Worm (Caenorhabditis elegans) whole organism, L4/young adult: Measurements from ENCODE around the gene fbxa-63.
"Not testable (repeated sequence)": the region's sequence is repeated elsewhere in the genome, so short reads cannot be mapped to it uniquely, and the experiment has no call there.

Source experiments
- W03F9.2 ChIP-seq: fragments of 150-350 bp; optimal IDR thresholded peaks from 2 replicates; lab custom pipeline; 2014; ENCODE audit warnings: missing biosample characterization, missing genetic modification characterization
- dao-5 ChIP-seq: sonication (generic microtip); optimal IDR thresholded peaks from 2 replicates; lab custom pipeline; 2016; ENCODE audit warnings: missing genotype, missing genetic modification characterization, moderate library complexity, missing compliant biosample characterization
- him-1 ChIP-seq: sonication (generic microtip); optimal IDR thresholded peaks from 2 replicates; lab custom pipeline; 2016; ENCODE audit warnings: missing genotype, missing genetic modification reagents, missing genetic modification characterization, missing compliant biosample characterization

The fbxa-63 gene

ce11 chrIII:1263692-1264091 is 20.4 kb downstream of the fbxa-63 start, which contains the start of gene srz-9:
Gene srz-9, plus strand, starts transcription at chrIII:1263992.
- not testable (repeated sequence) for TF ChIP-seq him-1, W03F9.2, dao-5 (tag; lab: Kevin White, UChicago)

ce11 chrIII:1266799-1267198 is 23.5 kb downstream of the fbxa-63 start, which contains the start of gene fbxa-151:
Gene fbxa-151, minus strand, starts transcription at chrIII:1266899.
- TF ChIP-seq W03F9.2, dao-5, him-1 (tag; lab: Kevin White, UChicago): not testable (repeated sequence)

- no peak for TF ChIP-seq W03F9.2 (tag; lab: Kevin White, UChicago)
- TF ChIP-seq dao-5 (tag; lab: Kevin White, UChicago) = no peak
Observed at ce11 chrIII:1269156-1269555, 25.8 kb downstream of the fbxa-63 start, which contains the start of gene fbxa-32. Gene fbxa-32, minus strand, starts transcription at chrIII:1269256.

DNA sequence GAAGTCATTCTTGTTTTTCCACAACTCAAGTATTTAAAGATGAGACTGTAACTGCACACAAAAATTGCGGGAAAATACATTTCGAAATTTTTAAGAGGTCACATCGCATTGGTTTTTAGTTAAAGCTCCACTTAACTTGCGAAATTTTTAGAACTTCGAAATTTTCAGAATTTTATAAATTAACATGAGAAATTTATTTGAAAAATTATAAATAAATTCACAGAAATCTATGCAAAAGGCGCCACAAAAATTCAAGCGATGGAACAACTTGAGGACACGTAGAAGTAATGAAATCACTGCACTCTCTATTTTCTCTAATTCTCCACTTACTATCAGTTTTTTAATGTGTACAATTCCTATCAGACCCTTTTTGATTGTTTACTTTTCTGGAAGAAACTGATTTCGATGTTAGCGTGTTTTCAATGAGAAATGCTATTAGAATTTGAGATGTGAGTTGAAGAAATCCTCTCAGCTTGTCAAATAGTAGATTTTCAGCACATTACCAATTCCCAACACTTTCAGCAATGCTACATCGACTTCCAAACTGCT is 28.1 kb downstream of the fbxa-63 start, which contains the start of gene fbxa-31:
Gene fbxa-31 (minus strand): TSS at position 51 of the 549 bp plus-strand sequence.
- TF ChIP-seq him-1 (tag; lab: Kevin White, UChicago) (no peak), W03F9.2 (tag; lab: Kevin White, UChicago) (no peak), dao-5 (tag; lab: Kevin White, UChicago) (no peak)

DNA sequence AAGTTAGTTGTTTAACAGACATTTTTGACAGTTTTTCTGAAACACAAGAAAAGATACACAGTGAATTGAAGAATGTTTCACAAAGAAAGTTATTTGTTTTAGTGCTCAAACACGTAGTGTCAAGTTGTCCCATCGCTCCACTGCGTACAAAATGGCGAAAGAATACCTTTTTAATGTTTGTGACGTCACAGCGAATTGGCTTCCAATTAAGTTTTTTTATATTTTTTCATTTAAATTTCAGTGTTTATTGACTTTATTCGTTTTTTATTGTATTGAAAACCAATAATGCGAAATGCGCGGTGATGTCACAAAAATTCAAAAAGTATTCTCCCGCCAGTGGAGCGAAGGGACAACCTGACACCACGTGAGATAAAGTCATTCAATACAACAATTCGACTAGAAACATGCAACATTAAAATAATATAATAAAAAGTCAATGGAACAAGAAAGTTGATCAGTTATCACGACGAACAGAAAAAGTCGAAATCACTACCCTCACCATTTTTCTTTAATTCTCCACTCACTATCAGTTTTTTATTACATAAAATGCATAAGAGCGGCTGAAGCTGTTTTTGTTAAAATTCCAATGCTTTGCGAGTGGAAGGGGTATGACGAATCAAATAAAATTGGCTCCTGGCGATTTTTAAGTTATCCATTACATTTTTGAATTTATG is 30.5 kb downstream of the fbxa-63 start, which contains the start of gene fbxa-29:
Gene fbxa-29 (minus strand): TSS at position 51 of the 674 bp plus-strand sequence.
- TF ChIP-seq dao-5 (tag; lab: Kevin White, UChicago) (no peak), him-1 (tag; lab: Kevin White, UChicago) (no peak), W03F9.2 (tag; lab: Kevin White, UChicago) (no peak)

DNA sequence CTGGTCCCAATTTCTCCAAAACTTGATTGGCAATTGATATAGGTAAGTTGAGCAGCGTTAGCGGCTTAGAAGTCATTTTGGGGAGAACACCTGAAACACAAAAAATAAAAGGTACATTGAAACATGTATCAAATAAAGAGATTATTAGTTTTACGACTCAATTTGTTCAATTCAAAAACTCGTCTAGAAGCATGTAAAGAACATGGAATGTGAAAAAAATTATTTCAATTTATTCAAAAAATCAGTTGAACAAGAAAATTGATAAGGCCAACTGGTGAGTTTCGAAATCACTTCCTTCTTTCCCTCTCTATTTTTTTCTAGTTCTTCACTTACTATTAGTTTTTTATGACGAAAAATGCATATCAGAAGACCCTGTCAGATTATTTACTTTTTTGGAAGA is 32.2 kb downstream of the fbxa-63 start, which contains the start of gene fbxa-30:
Gene fbxa-30 (minus strand): TSS at position 101 of the 400 bp plus-strand sequence.
- TF ChIP-seq W03F9.2 (tag; lab: Kevin White, UChicago) (no peak), him-1 (tag; lab: Kevin White, UChicago) (no peak), dao-5 (tag; lab: Kevin White, UChicago) (no peak)

DNA sequence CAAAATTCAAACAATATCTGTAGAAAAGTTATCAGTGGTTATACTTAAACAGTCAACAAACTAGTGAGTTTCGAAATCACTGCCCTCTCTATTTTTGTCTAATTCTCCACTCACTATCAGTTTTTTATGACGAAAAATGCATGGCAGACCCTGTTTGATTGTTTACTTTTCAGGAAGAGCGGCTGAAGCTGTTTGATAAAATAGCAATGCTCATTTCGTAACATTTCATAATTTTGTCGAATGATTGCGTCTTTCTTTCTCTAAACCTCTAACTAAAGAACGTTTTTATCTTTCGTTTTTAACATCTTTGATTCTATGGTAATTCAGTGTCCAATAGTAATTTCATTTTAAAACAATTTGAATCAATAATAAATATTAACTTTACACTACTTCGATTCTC is 35.9 kb downstream of the fbxa-63 start:
- TF ChIP-seq him-1 (tag; lab: Kevin White, UChicago) = no peak

- TF ChIP-seq dao-5 (tag; lab: Kevin White, UChicago) (no peak), him-1 (tag; lab: Kevin White, UChicago) (no peak), W03F9.2 (tag; lab: Kevin White, UChicago) (no peak)
Observed at ce11 chrIII:1284584-1285046, 41.3 kb downstream of the fbxa-63 start, which contains the start of gene fbxa-37. Gene fbxa-37, plus strand, starts transcription at chrIII:1284996.

ce11 chrIII:1288473-1289056 is 45.3 kb downstream of the fbxa-63 start, which contains the start of gene fbxa-50:
Gene fbxa-50, minus strand, starts transcription at chrIII:1288523.
- TF ChIP-seq dao-5 (tag; lab: Kevin White, UChicago) (no peak), him-1 (tag; lab: Kevin White, UChicago) (no peak), W03F9.2 (tag; lab: Kevin White, UChicago) (no peak)

DNA sequence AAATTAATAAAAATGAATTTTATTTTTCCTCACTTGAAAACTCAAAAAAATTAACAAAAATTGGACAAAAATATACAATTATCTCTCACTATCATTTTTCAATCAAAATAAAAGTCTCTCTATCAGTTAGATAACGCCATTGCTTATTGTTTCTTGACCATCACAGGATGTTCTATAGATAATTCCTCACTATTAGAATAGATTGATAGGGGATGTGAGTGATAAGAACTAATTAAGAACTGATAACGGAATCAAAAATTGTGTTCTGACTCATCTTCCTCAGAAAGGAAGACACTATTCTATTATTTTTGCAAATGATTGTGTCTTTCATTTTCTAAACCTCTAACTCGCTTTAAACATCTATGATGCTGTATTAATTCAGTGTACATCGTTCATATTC is 45.8 kb downstream of the fbxa-63 start:
- TF ChIP-seq dao-5 (tag; lab: Kevin White, UChicago) (no peak), him-1 (tag; lab: Kevin White, UChicago) (no peak), W03F9.2 (tag; lab: Kevin White, UChicago) (no peak)

DNA sequence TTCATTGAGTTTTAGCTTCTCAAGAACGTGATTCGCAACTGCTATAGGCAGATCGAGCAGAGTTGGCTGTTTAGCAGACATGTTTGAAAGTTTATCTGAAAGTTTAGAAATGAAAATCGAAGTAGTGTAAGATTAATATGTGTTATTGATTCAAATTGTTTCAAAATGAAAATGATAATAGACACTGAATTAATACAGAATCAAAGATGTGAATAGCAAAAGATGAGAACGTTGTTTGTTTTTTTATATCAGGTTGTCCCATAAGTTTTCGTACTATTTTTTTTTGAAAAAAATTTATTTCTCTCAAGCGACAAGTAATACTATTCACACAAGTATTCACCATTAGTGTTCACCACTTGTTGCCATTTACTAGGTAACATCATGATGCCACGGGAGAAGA is 49.8 kb downstream of the fbxa-63 start, which contains the start of gene fbxa-36:
Gene fbxa-36 (minus strand): TSS at position 101 of the 400 bp plus-strand sequence.
- TF ChIP-seq him-1 (tag; lab: Kevin White, UChicago) = no peak
- TF ChIP-seq W03F9.2 (tag; lab: Kevin White, UChicago) = no peak
- TF ChIP-seq dao-5 (tag; lab: Kevin White, UChicago) = no peak
